Worm (Caenorhabditis elegans) whole organism, young adult: ENCODE measurements around the gene unc-23.

Source experiments
- B0035.1 ChIP-seq: sonication (generic microtip); optimal IDR thresholded peaks from 2 replicates; lab custom pipeline; 2016; ENCODE audit warnings: missing genetic modification characterization, mild to moderate bottlenecking, missing compliant biosample characterization, missing genotype, missing genetic modification reagents
- F39B2.1 ChIP-seq: fragments of 200-800 bp; sonication (Bioruptor generic); IDR thresholded peaks from 2 replicates; pipeline ENCODE4 v1.3.6; 2022; ENCODE audit warnings: missing genetic modification reagents, missing genetic modification characterization, missing compliant biosample characterization
- Y67H2A.10 ChIP-seq: fragments of 200-800 bp; sonication (Bioruptor generic); conservative IDR thresholded peaks from 2 replicates; pipeline ENCODE4 v1.3.6; 2022; ENCODE audit warnings: missing genetic modification reagents, missing genetic modification characterization, missing compliant biosample characterization
- akir-1 ChIP-seq: fragments of 200-800 bp; sonication (Bioruptor generic); optimal IDR thresholded peaks from 2 replicates; lab custom pipeline; 2018; ENCODE audit warnings: mild to moderate bottlenecking, missing genetic modification characterization, moderate library complexity, missing compliant biosample characterization
- ama-1 ChIP-seq, 3 experiments: fragments of 150-350 bp in 1 of 3; sonication (generic microtip) in 2 of 3; optimal IDR thresholded peaks; 2 replicates each; lab custom pipeline; 2014 to 2018; ENCODE audit warnings: missing biosample characterization in 2 of 3, missing genetic modification characterization in 2 of 3, missing genetic modification reagents in 2 of 3
- atf-7 ChIP-seq: sonication (generic microtip); optimal IDR thresholded peaks from 2 replicates; lab custom pipeline; 2017; ENCODE audit warnings: mild to moderate bottlenecking, missing genetic modification characterization, missing compliant biosample characterization
- athp-1 ChIP-seq: sonication (generic microtip); optimal IDR thresholded peaks from 2 replicates; lab custom pipeline; 2017; ENCODE audit warnings: mild to moderate bottlenecking, missing genetic modification characterization, missing compliant biosample characterization
- attf-6 ChIP-seq: fragments of 200-800 bp; sonication (Bioruptor generic); IDR thresholded peaks from 2 replicates; pipeline ENCODE4 v1.3.6; 2022; ENCODE audit warnings: missing genetic modification reagents, missing genetic modification characterization, missing compliant biosample characterization
- bed-2 ChIP-seq: fragments of 200-800 bp; sonication (Bioruptor generic); IDR thresholded peaks from 2 replicates; pipeline ENCODE4 v1.3.6; 2022; ENCODE audit warnings: missing genetic modification reagents, missing genetic modification characterization, missing compliant biosample characterization
- ccch-3 ChIP-seq: fragments of 200-800 bp; sonication (Bioruptor generic); optimal IDR thresholded peaks from 2 replicates; lab custom pipeline; 2018; ENCODE audit warnings: mild to moderate bottlenecking, missing genetic modification characterization, missing compliant biosample characterization
- ceh-40 ChIP-seq: fragments of 200-800 bp; sonication (Bioruptor generic); IDR thresholded peaks from 2 replicates; pipeline ENCODE4 v1.3.6; 2022; ENCODE audit warnings: missing genetic modification characterization, missing compliant biosample characterization
- dpff-1 ChIP-seq: sonication (generic microtip); optimal IDR thresholded peaks from 2 replicates; lab custom pipeline; 2017; ENCODE audit warnings: mild to moderate bottlenecking, missing genetic modification characterization, missing compliant biosample characterization
- egrh-3 ChIP-seq: fragments of 200-800 bp; sonication (Bioruptor generic); IDR thresholded peaks from 2 replicates; pipeline ENCODE4 v1.3.6; 2022; ENCODE audit warnings: missing genetic modification reagents, missing genetic modification characterization, missing compliant biosample characterization
- hsf-1 ChIP-seq: fragments of 200-800 bp; sonication (Bioruptor generic); IDR thresholded peaks from 2 replicates; pipeline ENCODE4 v1.3.6; 2022; ENCODE audit warnings: missing genetic modification reagents, missing genetic modification characterization, missing compliant biosample characterization
- lag-1 ChIP-seq: fragments of 200-800 bp; sonication (Bioruptor generic); IDR thresholded peaks from 2 replicates; pipeline ENCODE4 v1.3.6; 2022; ENCODE audit warnings: missing genetic modification reagents, missing genetic modification characterization, missing compliant biosample characterization
- let-607 ChIP-seq, 2 experiments: fragments of 200-800 bp in 1 of 2; sonication (Bioruptor generic) in 1 of 2; sonication (generic microtip) in 1 of 2; optimal IDR thresholded peaks; 2 replicates each; lab custom pipeline; 2016 to 2018; ENCODE audit warnings: mild to moderate bottlenecking in 2 of 2, missing compliant biosample characterization in 2 of 2, missing genetic modification characterization in 2 of 2, moderate library complexity in 2 of 2, missing genotype in 1 of 2
- lin-40 ChIP-seq: sonication (generic microtip); optimal IDR thresholded peaks from 2 replicates; lab custom pipeline; 2016; ENCODE audit warnings: missing genetic modification characterization, mild to moderate bottlenecking, missing compliant biosample characterization, missing genotype, missing genetic modification reagents
- madf-3 ChIP-seq: fragments of 200-800 bp; sonication (Bioruptor generic); IDR thresholded peaks from 2 replicates; pipeline ENCODE4 v1.3.6; 2022; ENCODE audit warnings: missing genetic modification reagents, missing genetic modification characterization, missing compliant biosample characterization
- madf-8 ChIP-seq: fragments of 200-800 bp; sonication (Bioruptor generic); conservative IDR thresholded peaks from 2 replicates; pipeline ENCODE4 v1.3.6; 2022; ENCODE audit warnings: missing genetic modification reagents, missing genetic modification characterization, missing compliant biosample characterization
- mcd-1 ChIP-seq: fragments of 200-800 bp; sonication (Bioruptor generic); IDR thresholded peaks from 2 replicates; pipeline ENCODE4 v1.3.6; 2022; ENCODE audit warnings: missing genetic modification reagents, missing genetic modification characterization, missing compliant biosample characterization
- nfya-2 ChIP-seq: fragments of 200-800 bp; sonication (Bioruptor generic); IDR thresholded peaks from 2 replicates; pipeline ENCODE4 v1.3.6; 2022; ENCODE audit warnings: missing genetic modification reagents, missing genetic modification characterization, missing compliant biosample characterization
- nfyb-1 ChIP-seq: fragments of 200-800 bp; sonication (Bioruptor generic); IDR thresholded peaks from 2 replicates; pipeline ENCODE4 v1.3.6; 2022; ENCODE audit warnings: missing genetic modification reagents, missing genetic modification characterization, missing compliant biosample characterization
- nhr-179 ChIP-seq: sonication (generic microtip); optimal IDR thresholded peaks from 2 replicates; lab custom pipeline; 2016; ENCODE audit warnings: mild to moderate bottlenecking, missing genetic modification characterization, missing compliant biosample characterization
- nhr-27 ChIP-seq: fragments of 200-800 bp; sonication (Bioruptor generic); optimal IDR thresholded peaks from 2 replicates; lab custom pipeline; 2018; ENCODE audit warnings: mild to moderate bottlenecking, missing genetic modification characterization, moderate library complexity, missing compliant biosample characterization
- nhr-80 ChIP-seq: sonication (generic microtip); optimal IDR thresholded peaks from 2 replicates; lab custom pipeline; 2016; ENCODE audit warnings: missing genetic modification characterization, missing compliant biosample characterization
- pbrm-1 ChIP-seq: fragments of 200-800 bp; sonication (Bioruptor generic); IDR thresholded peaks from 2 replicates; pipeline ENCODE4 v1.3.6; 2022; ENCODE audit warnings: missing genetic modification reagents, missing genetic modification characterization, missing compliant biosample characterization
- rcor-1 ChIP-seq: fragments of 200-800 bp; sonication (Bioruptor generic); IDR thresholded peaks from 2 replicates; pipeline ENCODE4 v1.3.6; 2022; ENCODE audit warnings: missing genetic modification reagents, missing genetic modification characterization, missing compliant biosample characterization
- repo-1 ChIP-seq: sonication (generic microtip); optimal IDR thresholded peaks from 2 replicates; lab custom pipeline; 2017; ENCODE audit warnings: mild to moderate bottlenecking, missing genetic modification characterization, missing compliant biosample characterization
- snpc-3.4 ChIP-seq: sonication (generic microtip); optimal IDR thresholded peaks from 2 replicates; lab custom pipeline; 2017; ENCODE audit warnings: missing genetic modification characterization, mild to moderate bottlenecking, missing compliant biosample characterization, antibody characterized with exemption, moderate library complexity, missing genotype, missing genetic modification reagents
- snpc-4 ChIP-seq, 5 experiments: fragments of 150-350 bp in 1 of 5; sonication (generic microtip) in 4 of 5; optimal IDR thresholded peaks; 2 replicates each; lab custom pipeline; 2014 to 2018; ENCODE audit warnings: missing genetic modification characterization in 5 of 5, missing biosample characterization in 3 of 5, antibody characterized with exemption in 2 of 5, mild to moderate bottlenecking in 2 of 5, missing compliant biosample characterization in 2 of 5, missing genotype in 2 of 5, moderate library complexity in 2 of 5, missing genetic modification reagents in 1 of 5
- somi-1 ChIP-seq: fragments of 200-800 bp; sonication (Bioruptor generic); optimal IDR thresholded peaks from 2 replicates; lab custom pipeline; 2018; ENCODE audit warnings: mild to moderate bottlenecking, missing genetic modification characterization, missing compliant biosample characterization
- tbx-9 ChIP-seq: sonication (generic microtip); optimal IDR thresholded peaks from 2 replicates; lab custom pipeline; 2016; ENCODE audit warnings: borderline replicate concordance, missing genetic modification characterization, inconsistent platforms, missing compliant biosample characterization
- unc-130 ChIP-seq: sonication (generic microtip); optimal IDR thresholded peaks from 2 replicates; lab custom pipeline; 2016; ENCODE audit warnings: missing genetic modification reagents, missing genetic modification characterization, missing compliant biosample characterization
- ztf-25 ChIP-seq: fragments of 200-800 bp; sonication (Bioruptor generic); IDR thresholded peaks from 2 replicates; pipeline ENCODE4 v1.3.6; 2022; ENCODE audit warnings: missing genetic modification reagents, missing genetic modification characterization, missing compliant biosample characterization
- ztf-6 ChIP-seq: fragments of 200-800 bp; sonication (Bioruptor generic); IDR thresholded peaks from 2 replicates; pipeline ENCODE4 v1.3.6; 2022; ENCODE audit warnings: missing genetic modification reagents, missing genetic modification characterization, missing compliant biosample characterization

The unc-23 gene

DNA sequence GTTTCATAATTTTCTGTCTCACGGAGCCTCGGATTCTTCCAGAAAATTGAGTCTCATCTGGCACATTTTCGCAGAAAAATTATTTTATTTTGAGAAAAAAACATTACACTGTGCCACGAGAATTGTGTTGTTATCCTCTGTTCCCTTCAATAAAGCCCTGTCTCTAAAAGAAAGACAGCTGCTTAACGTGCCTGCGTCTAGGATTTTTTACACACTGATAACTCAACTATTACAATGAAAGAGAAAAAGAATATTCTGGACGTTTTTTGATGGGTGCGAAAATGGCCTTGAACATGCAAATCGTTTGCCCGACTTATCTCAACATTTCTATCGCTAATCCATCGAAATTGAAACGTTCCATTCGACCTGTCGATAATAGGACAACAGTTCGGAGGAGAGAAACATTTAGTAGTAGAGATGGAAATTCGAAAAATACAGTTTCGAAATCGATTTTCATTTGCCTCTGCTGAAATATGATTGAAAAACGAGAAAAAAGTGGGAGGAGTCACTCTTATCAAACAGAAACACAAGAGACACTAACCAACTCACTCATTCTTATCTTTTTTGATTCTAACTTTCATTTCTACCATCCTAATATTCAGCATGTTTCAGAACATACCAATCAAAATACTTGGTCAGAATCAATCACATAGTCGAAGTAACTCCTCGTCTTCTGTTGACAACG, 774 bp downstream of the unc-23 start:
- TF ChIP-seq repo-1: no peak
- TF ChIP-seq mcd-1 (GFP tag; lab: Robert Waterston, UW): no peak
- TF ChIP-seq egrh-3 (GFP tag; lab: Robert Waterston, UW): no peak
- TF ChIP-seq F39B2.1 (GFP tag; lab: Robert Waterston, UW): no peak
- no peak for TF ChIP-seq unc-130 (GFP tag; lab: Kevin White, UChicago)
- no peak for TF ChIP-seq let-607 (tag; optimal IDR thresholded peaks at IDR 0.05; lab: Kevin White, UChicago)
- no peak for TF ChIP-seq nhr-179 (tag; lab: Kevin White, UChicago)
- TF ChIP-seq attf-6 (GFP tag; lab: Robert Waterston, UW): no peak
- TF ChIP-seq lag-1: no peak
- TF ChIP-seq ceh-40 (GFP tag; lab: Robert Waterston, UW): 0 out of 2 replicates have a peak, but pooled peaks have one; percentile 31
- 0 out of 2 replicates have a peak, but pooled peaks have one; percentile 61 for TF ChIP-seq hsf-1 (GFP tag; lab: Robert Waterston, UW)
- TF ChIP-seq lin-40 (tag; lab: Kevin White, UChicago): no peak
- TF ChIP-seq madf-8 (GFP tag; lab: Robert Waterston, UW): no peak
- no peak for TF ChIP-seq athp-1 (tag; lab: Kevin White, UChicago)
- TF ChIP-seq ztf-6 (GFP tag; lab: Robert Waterston, UW): no peak
- TF ChIP-seq nhr-80 (tag; lab: Kevin White, UChicago): peak; percentile 29
- no peak for TF ChIP-seq B0035.1 (tag; lab: Kevin White, UChicago)
- TF ChIP-seq pbrm-1 (GFP tag; lab: Robert Waterston, UW): 0 out of 2 replicates have a peak, but pooled peaks have one; percentile 28
- TF ChIP-seq ztf-25 (GFP tag; lab: Robert Waterston, UW): no peak
- no peak for TF ChIP-seq nhr-27 (tag; lab: Kevin White, UChicago)
- no peak for TF ChIP-seq snpc-3.4 (tag; lab: Kevin White, UChicago)
- no peak for TF ChIP-seq nfya-2 (GFP tag; lab: Robert Waterston, UW)
- TF ChIP-seq snpc-4 (GFP tag; optimal IDR thresholded peaks at IDR 0.05; lab: Kevin White, UChicago): no peak
- no peak for TF ChIP-seq snpc-4 (tag; optimal IDR thresholded peaks at IDR 0.05; lab: Kevin White, UChicago)
- 0 out of 2 replicates have a peak, but pooled peaks have one; percentile 16 for TF ChIP-seq nfyb-1
- TF ChIP-seq, all 124 proteins: peak for 5

DNA sequence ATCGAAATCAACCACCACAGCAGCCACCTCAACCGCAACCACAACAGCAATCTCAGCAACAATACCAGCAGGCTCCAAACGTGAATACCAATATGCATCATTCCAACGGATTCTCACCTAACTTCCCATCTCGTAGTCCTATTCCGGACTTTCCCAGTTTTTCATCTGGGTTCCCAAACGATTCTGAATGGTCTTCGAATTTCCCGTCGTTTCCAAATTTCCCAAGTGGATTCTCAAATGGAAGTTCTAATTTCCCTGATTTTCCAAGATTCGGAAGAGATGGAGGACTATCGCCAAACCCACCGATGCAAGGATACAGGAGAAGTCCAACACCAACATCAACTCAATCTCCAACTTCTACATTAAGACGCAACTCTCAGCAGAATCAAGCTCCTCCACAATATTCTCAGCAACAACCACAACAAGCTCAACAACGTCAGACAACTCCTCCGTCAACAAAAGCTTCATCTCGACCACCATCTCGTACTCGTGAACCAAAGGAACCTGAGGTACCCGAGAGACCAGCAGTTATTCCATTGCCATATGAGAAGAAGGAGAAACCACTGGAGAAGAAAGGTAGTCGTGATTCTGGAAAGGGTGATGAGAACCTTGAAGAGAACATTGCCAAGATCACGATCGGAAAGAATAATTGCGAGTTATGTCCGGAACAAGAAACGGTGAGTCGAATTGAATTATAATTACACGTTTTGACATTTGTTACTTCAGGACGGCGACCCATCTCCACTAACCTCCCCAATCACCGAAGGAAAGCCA, 1.5 kb downstream of the unc-23 start:
- TF ChIP-seq snpc-3.4 (tag; lab: Kevin White, UChicago): no peak
- peak; percentile 65 for TF ChIP-seq ama-1 (optimal IDR thresholded peaks at IDR 0.05; lab: Kevin White, UChicago)
- TF ChIP-seq ama-1 (GFP tag; optimal IDR thresholded peaks at IDR 0.05; lab: Kevin White, UChicago): no peak
- 0 out of 2 replicates have a peak, but pooled peaks have one; percentile 9 for TF ChIP-seq pbrm-1 (GFP tag; lab: Robert Waterston, UW)

DNA sequence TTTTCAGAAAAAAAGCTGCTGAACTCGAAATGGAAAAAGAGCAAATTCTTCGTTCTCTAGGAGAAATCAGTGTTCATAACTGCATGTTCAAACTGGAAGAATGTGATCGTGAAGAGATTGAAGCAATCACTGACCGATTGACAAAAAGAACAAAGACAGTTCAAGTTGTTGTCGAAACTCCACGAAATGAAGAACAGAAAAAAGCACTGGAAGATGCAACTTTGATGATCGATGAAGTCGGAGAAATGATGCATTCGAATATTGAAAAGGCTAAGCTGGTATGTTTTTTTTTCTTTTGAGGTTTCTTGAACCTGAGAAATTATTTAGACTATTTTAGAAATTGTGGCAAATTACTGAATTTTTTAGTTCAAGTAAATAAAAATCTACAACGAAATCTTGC, 2.3 kb downstream of the unc-23 start:
- TF ChIP-seq madf-3 (0 out of 2 replicates have a peak, but pooled peaks have one; percentile 21), rcor-1 (GFP tag; lab: Robert Waterston, UW) (no peak), tbx-9 (no peak), akir-1 (GFP tag; lab: Kevin White, UChicago) (no peak), atf-7 (tag; lab: Kevin White, UChicago) (no peak), bed-2 (GFP tag; lab: Robert Waterston, UW) (no peak), dpff-1 (tag; lab: Kevin White, UChicago) (no peak), ama-1 (optimal IDR thresholded peaks at IDR 0.05; lab: Kevin White, UChicago) (peak; percentile 11), ama-1 (GFP tag; optimal IDR thresholded peaks at IDR 0.05; lab: Kevin White, UChicago) (no peak), nhr-27 (tag; lab: Kevin White, UChicago) (no peak), Y67H2A.10 (GFP tag; lab: Robert Waterston, UW) (no peak), ccch-3 (GFP tag; lab: Kevin White, UChicago) (no peak), somi-1 (no peak)
